Worm (Caenorhabditis elegans) whole organism, L4 larva: ENCODE results near the gene irld-49.

Experiments
- Y105C5A.15 ChIP-seq: fragments of 200-800 bp; sonication (Bioruptor generic); IDR thresholded peaks from 2 replicates; pipeline ENCODE4 v1.3.6; 2022; ENCODE audit warnings: missing genetic modification characterization, missing compliant biosample characterization
- aly-2 ChIP-seq: sonication (generic microtip); optimal IDR thresholded peaks from 2 replicates; lab custom pipeline; 2018; ENCODE audit warnings: missing biosample characterization, missing genetic modification characterization
- ama-1 ChIP-seq: fragments of 150-350 bp; optimal IDR thresholded peaks from 2 replicates; lab custom pipeline; 2014; ENCODE audit warnings: inconsistent platforms, mixed read lengths
- ces-1 ChIP-seq: fragments of 150-350 bp; sonication (generic microtip); optimal IDR thresholded peaks from 4 replicates; lab custom pipeline; 2014; ENCODE audit warnings: missing biosample characterization, missing genetic modification reagents, missing genetic modification characterization
- ctbp-1 ChIP-seq: fragments of 200-800 bp; sonication (Bioruptor generic); IDR thresholded peaks from 2 replicates; pipeline ENCODE4 v1.3.6; 2022; ENCODE audit warnings: missing genetic modification reagents, missing genetic modification characterization, missing compliant biosample characterization
- lsy-2 ChIP-seq, 2 experiments: fragments of 150-350 bp in 1 of 2; sonication (generic microtip) in 1 of 2; optimal IDR thresholded peaks; 2 replicates each; lab custom pipeline; 2014 to 2017; ENCODE audit warnings: missing biosample characterization in 2 of 2, missing genetic modification characterization in 2 of 2
- unc-130 ChIP-seq: sonication (generic microtip); optimal IDR thresholded peaks from 2 replicates; lab custom pipeline; 2016; ENCODE audit warnings: missing genetic modification reagents, missing genetic modification characterization, missing compliant biosample characterization
- unc-39 ChIP-seq: sonication (generic microtip); optimal IDR thresholded peaks from 2 replicates; lab custom pipeline; 2017; ENCODE audit warnings: missing biosample characterization, missing genetic modification characterization

DNA sequence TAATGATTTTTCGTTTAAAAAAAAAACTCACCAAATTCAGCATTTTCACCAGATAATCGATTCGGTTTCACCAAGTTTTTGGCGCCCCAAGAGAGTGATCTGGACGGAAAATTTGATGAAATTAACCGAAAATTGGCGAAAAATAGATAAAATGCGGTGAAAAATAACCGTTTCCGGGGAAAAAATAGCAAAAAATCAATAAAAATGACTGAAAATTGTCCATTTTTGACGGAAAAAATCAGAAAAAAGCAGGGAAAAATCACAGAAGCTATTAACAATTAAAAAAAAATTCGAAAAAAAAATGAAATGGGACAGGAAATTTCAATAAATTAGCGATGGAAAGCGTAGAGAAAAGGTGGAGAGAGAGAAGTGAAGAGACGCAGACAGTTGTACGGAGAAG, 30.5 kb upstream of the irld-49 start, which contains the start of gene ubc-15:
- TF ChIP-seq unc-39 (no peak), ces-1 (no peak), Y105C5A.15 (GFP tag; lab: Robert Waterston, UW) (no peak), lsy-2 (tag; optimal IDR thresholded peaks at IDR 0.05; lab: Kevin White, UChicago) (no peak), aly-2 (tag; lab: Kevin White, UChicago) (no peak), ama-1 (lab: Kevin White, UChicago) (no peak), ctbp-1 (GFP tag; lab: Robert Waterston, UW) (no peak), unc-130 (GFP tag; lab: Kevin White, UChicago) (no peak)
